Fruit fly (Drosophila melanogaster) whole organism: Measurements from ENCODE around the gene nonA-l.

ENCODE experiments used
- EcR ChIP-seq, 2 experiments: fragments of >200 bp; optimal IDR thresholded peaks; 2 replicates each; lab custom pipeline; 2017; ENCODE audit warnings: missing biosample characterization in 2 of 2, missing genetic modification characterization in 2 of 2, missing genetic modification reagents in 2 of 2
- usp ChIP-seq: fragments of >200 bp; optimal IDR thresholded peaks from 2 replicates; lab custom pipeline; 2017; ENCODE audit warnings: missing biosample characterization, missing genetic modification characterization, mixed read lengths

- TF ChIP-seq EcR (GFP tag; optimal IDR thresholded peaks at IDR 0.05; lab: Kevin White, UChicago): no peak
- TF ChIP-seq usp (GFP tag; lab: Kevin White, UChicago): no peak
These were observed 9.4 kb upstream of the nonA-l start for dm6 chr3R:16630564-16630963.
